Fruit fly (Drosophila melanogaster) whole organism, embryonic: Measurements from ENCODE around the gene CG9626.

Experiments
- B-H1 ChIP-seq: fragments of 200-800 bp; sonication (Bioruptor generic); IDR thresholded peaks from 3 replicates; pipeline ENCODE4 v1.3.6; 2022; ENCODE audit warnings: missing biosample characterization, missing genetic modification characterization
- CG10274 ChIP-seq: fragments of 200-800 bp; sonication (Bioruptor generic); optimal IDR thresholded peaks from 3 replicates; lab custom pipeline; 2017; ENCODE audit warnings: missing biosample characterization, mild to moderate bottlenecking, missing genetic modification characterization
- CG10654 ChIP-seq: fragments of 200-800 bp; sonication (Bioruptor generic); optimal IDR thresholded peaks from 2 replicates; lab custom pipeline; 2016; ENCODE audit warnings: missing biosample characterization, missing genetic modification characterization
- CG13296 ChIP-seq: fragments of 200-800 bp; sonication (Bioruptor generic); optimal IDR thresholded peaks from 3 replicates; lab custom pipeline; 2018; ENCODE audit warnings: missing biosample characterization, mild to moderate bottlenecking, missing genetic modification characterization
- CG15269 ChIP-seq: fragments of 200-800 bp; sonication (Bioruptor generic); optimal IDR thresholded peaks from 2 replicates; lab custom pipeline; 2018; ENCODE audit warnings: missing biosample characterization, mild to moderate bottlenecking, missing genetic modification characterization, moderate library complexity
- CG17328 ChIP-seq: fragments of 200-800 bp; sonication (Bioruptor generic); IDR thresholded peaks from 2 replicates; pipeline ENCODE4 v1.3.6; 2022; ENCODE audit warnings: missing biosample characterization, missing genetic modification characterization
- CG32532 ChIP-seq: fragments of 200-800 bp; sonication (Bioruptor generic); IDR thresholded peaks from 2 replicates; pipeline ENCODE4 v1.3.6; 2022; ENCODE audit warnings: missing biosample characterization, missing genetic modification characterization
- CG32767 ChIP-seq: fragments of 200-800 bp; sonication (Bioruptor generic); IDR thresholded peaks from 2 replicates; pipeline ENCODE4 v1.3.6; 2022; ENCODE audit warnings: missing biosample characterization, missing genetic modification characterization
- CG3838 ChIP-seq: fragments of 200-800 bp; sonication (Bioruptor generic); optimal IDR thresholded peaks from 3 replicates; lab custom pipeline; 2016; ENCODE audit warnings: missing biosample characterization, missing genetic modification characterization
- CG3847 ChIP-seq: fragments of 200-800 bp; sonication (Bioruptor generic); IDR thresholded peaks from 2 replicates; pipeline ENCODE4 v1.3.6; 2022; ENCODE audit warnings: missing biosample characterization, missing genetic modification characterization
- CG4730 ChIP-seq: fragments of 200-800 bp; sonication (Bioruptor generic); IDR thresholded peaks from 2 replicates; pipeline ENCODE4 v1.3.6; 2022; ENCODE audit warnings: missing biosample characterization, missing genetic modification characterization
- CG7357 ChIP-seq: fragments of 200-800 bp; sonication (Bioruptor generic); IDR thresholded peaks from 3 replicates; pipeline ENCODE4 v1.3.6; 2022; ENCODE audit warnings: missing biosample characterization, missing genetic modification characterization
- CG7372 ChIP-seq: fragments of 200-800 bp; sonication (Bioruptor generic); IDR thresholded peaks from 2 replicates; pipeline ENCODE4 v1.3.6; 2022; ENCODE audit warnings: missing biosample characterization, missing genetic modification characterization
- CG7928 ChIP-seq: fragments of 200-800 bp; sonication (Bioruptor generic); optimal IDR thresholded peaks from 2 replicates; lab custom pipeline; 2017; ENCODE audit warnings: missing biosample characterization, mild to moderate bottlenecking, missing genetic modification characterization
- CG8388 ChIP-seq: fragments of 200-800 bp; sonication (Bioruptor generic); optimal IDR thresholded peaks from 2 replicates; lab custom pipeline; 2019; ENCODE audit warnings: missing biosample characterization, mild to moderate bottlenecking, missing genetic modification characterization, moderate library complexity
- CG9609 ChIP-seq: fragments of 200-800 bp; sonication (Bioruptor generic); optimal IDR thresholded peaks from 3 replicates; lab custom pipeline; 2016; ENCODE audit warnings: missing biosample characterization, missing genetic modification characterization
- CkIIα-i1 ChIP-seq: fragments of 200-800 bp; sonication (Bioruptor generic); IDR thresholded peaks from 2 replicates; pipeline ENCODE4 v1.3.6; 2022; ENCODE audit warnings: missing biosample characterization, missing genetic modification characterization
- Dfd ChIP-seq, 2 experiments: fragments of >200 bp; optimal IDR thresholded peaks; 2 replicates each; lab custom pipeline; 2017; ENCODE audit warnings: missing biosample characterization in 2 of 2, missing genetic modification characterization in 2 of 2
- Drgx ChIP-seq: fragments of 200-800 bp; sonication (Bioruptor generic); IDR thresholded peaks from 2 replicates; pipeline ENCODE4 v1.3.6; 2022; ENCODE audit warnings: missing biosample characterization, missing genetic modification characterization
- Gsc ChIP-seq: fragments of 200-800 bp; sonication (Bioruptor generic); IDR thresholded peaks from 2 replicates; pipeline ENCODE4 v1.3.6; 2022; ENCODE audit warnings: missing biosample characterization, missing genetic modification characterization
- H2.0 ChIP-seq: fragments of 200-800 bp; sonication (Bioruptor generic); IDR thresholded peaks from 2 replicates; pipeline ENCODE4 v1.3.6; 2022; ENCODE audit warnings: missing biosample characterization, missing genetic modification characterization
- HLH4C ChIP-seq: fragments of 200-800 bp; sonication (Bioruptor generic); IDR thresholded peaks from 3 replicates; pipeline ENCODE4 v1.3.6; 2022; ENCODE audit warnings: missing biosample characterization, missing genetic modification characterization; ENCODE audit not compliant: partially characterized antibody
- HLH54F ChIP-seq: fragments of 200-800 bp; sonication (Bioruptor generic); optimal IDR thresholded peaks from 3 replicates; lab custom pipeline; 2016; ENCODE audit warnings: missing biosample characterization, missing genetic modification characterization
- Hey ChIP-seq: fragments of 200-800 bp; sonication (Bioruptor generic); optimal IDR thresholded peaks from 3 replicates; lab custom pipeline; 2018; ENCODE audit warnings: missing biosample characterization, mild to moderate bottlenecking, missing genetic modification characterization
- MESR4 ChIP-seq: fragments of 200-800 bp; sonication (Bioruptor generic); optimal IDR thresholded peaks from 2 replicates; lab custom pipeline; 2018; ENCODE audit warnings: missing biosample characterization, mild to moderate bottlenecking, missing genetic modification characterization, moderate library complexity
- Nf-YA ChIP-seq: fragments of 200-800 bp; sonication (Bioruptor generic); IDR thresholded peaks from 2 replicates; pipeline ENCODE4 v1.3.6; 2022; ENCODE audit warnings: missing biosample characterization, missing genetic modification characterization
- Opbp ChIP-seq: fragments of 200-800 bp; sonication (Bioruptor generic); IDR thresholded peaks from 3 replicates; pipeline ENCODE4 v1.3.6; 2022; ENCODE audit warnings: missing biosample characterization, missing genetic modification characterization; ENCODE audit not compliant: partially characterized antibody
- Spps ChIP-seq: fragments of 200-800 bp; sonication (Bioruptor generic); optimal IDR thresholded peaks from 2 replicates; lab custom pipeline; 2018; ENCODE audit warnings: missing biosample characterization, mild to moderate bottlenecking, missing genetic modification characterization
- Trl ChIP-seq, 3 experiments: fragments of >200 bp in 2 of 3; fragments of 200-800 bp in 1 of 3; sonication (Bioruptor generic) in 1 of 3; optimal IDR thresholded peaks; 2 replicates in 1 of 3; 3 replicates in 2 of 3; lab custom pipeline; 2016 to 2017; ENCODE audit warnings: missing biosample characterization in 1 of 3, missing genetic modification characterization in 1 of 3
- Xrp1 ChIP-seq: fragments of 200-800 bp; sonication (Bioruptor generic); IDR thresholded peaks from 2 replicates; pipeline ENCODE4 v1.3.6; 2022; ENCODE audit warnings: missing biosample characterization, missing genetic modification characterization
- YL-1 ChIP-seq: fragments of 200-800 bp; sonication (Bioruptor generic); optimal IDR thresholded peaks from 3 replicates; lab custom pipeline; 2017; ENCODE audit warnings: missing biosample characterization, mild to moderate bottlenecking, missing genetic modification characterization
- ash1 ChIP-seq: fragments of 200-800 bp; sonication (Bioruptor generic); optimal IDR thresholded peaks from 2 replicates; lab custom pipeline; 2018; ENCODE audit warnings: missing biosample characterization, mild to moderate bottlenecking, missing genetic modification characterization
- cad ChIP-seq: fragments of >200 bp; optimal IDR thresholded peaks from 2 replicates; lab custom pipeline; 2017; ENCODE audit warnings: missing biosample characterization, missing genetic modification characterization
- cato ChIP-seq: fragments of 200-800 bp; sonication (Bioruptor generic); optimal IDR thresholded peaks from 2 replicates; lab custom pipeline; 2016; ENCODE audit warnings: missing biosample characterization, missing genetic modification characterization, borderline replicate concordance
- cwo ChIP-seq: fragments of 200-800 bp; sonication (Bioruptor generic); optimal IDR thresholded peaks from 3 replicates; lab custom pipeline; 2017; ENCODE audit warnings: missing biosample characterization, missing genetic modification characterization, mild to moderate bottlenecking, moderate library complexity, missing genetic modification reagents
- da ChIP-seq: fragments of 200-800 bp; sonication (Bioruptor generic); optimal IDR thresholded peaks from 2 replicates; lab custom pipeline; 2016; ENCODE audit warnings: missing biosample characterization, missing genetic modification characterization
- ems ChIP-seq: fragments of 200-800 bp; sonication (Bioruptor generic); optimal IDR thresholded peaks from 3 replicates; lab custom pipeline; 2016; ENCODE audit warnings: missing biosample characterization, missing genetic modification characterization
- esg ChIP-seq: fragments of 200-800 bp; sonication (Bioruptor generic); conservative IDR thresholded peaks from 2 replicates; pipeline ENCODE4 v1.3.6; 2022; ENCODE audit warnings: missing biosample characterization, missing genetic modification characterization
- gce ChIP-seq: fragments of 200-800 bp; sonication (Bioruptor generic); IDR thresholded peaks from 3 replicates; pipeline ENCODE4 v1.3.6; 2022; ENCODE audit warnings: missing biosample characterization, missing genetic modification characterization
- hth ChIP-seq: fragments of >200 bp; optimal IDR thresholded peaks from 2 replicates; lab custom pipeline; 2017; ENCODE audit warnings: inconsistent platforms
- jing ChIP-seq: fragments of 200-800 bp; sonication (Bioruptor generic); optimal IDR thresholded peaks from 2 replicates; lab custom pipeline; 2018; ENCODE audit warnings: missing biosample characterization, mild to moderate bottlenecking, missing genetic modification characterization
- luna ChIP-seq: fragments of 200-800 bp; sonication (Bioruptor generic); optimal IDR thresholded peaks from 2 replicates; lab custom pipeline; 2016; ENCODE audit warnings: missing biosample characterization, missing genetic modification characterization
- maf-S ChIP-seq: fragments of 200-800 bp; sonication (Bioruptor generic); optimal IDR thresholded peaks from 2 replicates; lab custom pipeline; 2016; ENCODE audit warnings: missing biosample characterization, missing genetic modification characterization
- odd ChIP-seq: fragments of 200-800 bp; sonication (Bioruptor generic); optimal IDR thresholded peaks from 2 replicates; lab custom pipeline; 2017; ENCODE audit warnings: missing biosample characterization, mild to moderate bottlenecking, missing genetic modification characterization
- pan ChIP-seq, 4 experiments: fragments of >200 bp in 3 of 4; fragments of 200-800 bp in 1 of 4; sonication (Bioruptor generic) in 1 of 4; optimal IDR thresholded peaks in 3 of 4; IDR thresholded peaks in 1 of 4; 2 replicates each; pipeline versions ENCODE4 v1.3.6 to Lab custom; 2017 to 2022; ENCODE audit warnings: missing biosample characterization in 2 of 4, missing genetic modification characterization in 2 of 4, mixed read lengths in 1 of 4
- row ChIP-seq: fragments of 200-800 bp; sonication (Bioruptor generic); IDR thresholded peaks from 3 replicates; pipeline ENCODE4 v1.3.6; 2022; ENCODE audit warnings: missing biosample characterization, missing genetic modification characterization
- sisA ChIP-seq: fragments of 200-800 bp; sonication (Bioruptor generic); IDR thresholded peaks from 2 replicates; pipeline ENCODE4 v1.3.6; 2022; ENCODE audit warnings: missing biosample characterization, missing genetic modification characterization
- slp2 ChIP-seq: fragments of 200-800 bp; sonication (Bioruptor generic); optimal IDR thresholded peaks from 2 replicates; lab custom pipeline; 2016; ENCODE audit warnings: missing biosample characterization, missing genetic modification characterization
- stwl ChIP-seq: fragments of 200-800 bp; sonication (Bioruptor generic); optimal IDR thresholded peaks from 3 replicates; lab custom pipeline; 2018; ENCODE audit warnings: missing biosample characterization, mild to moderate bottlenecking, missing genetic modification characterization, moderate library complexity
- sug ChIP-seq: fragments of 200-800 bp; optimal IDR thresholded peaks from 2 replicates; lab custom pipeline; 2019; ENCODE audit warnings: missing biosample characterization, mild to moderate bottlenecking, missing genetic modification characterization, moderate library complexity
- wdn ChIP-seq: fragments of 200-800 bp; sonication (Bioruptor generic); IDR thresholded peaks from 2 replicates; pipeline ENCODE4 v1.3.6; 2022; ENCODE audit warnings: missing biosample characterization, missing genetic modification characterization

Gene CG9626

DNA sequence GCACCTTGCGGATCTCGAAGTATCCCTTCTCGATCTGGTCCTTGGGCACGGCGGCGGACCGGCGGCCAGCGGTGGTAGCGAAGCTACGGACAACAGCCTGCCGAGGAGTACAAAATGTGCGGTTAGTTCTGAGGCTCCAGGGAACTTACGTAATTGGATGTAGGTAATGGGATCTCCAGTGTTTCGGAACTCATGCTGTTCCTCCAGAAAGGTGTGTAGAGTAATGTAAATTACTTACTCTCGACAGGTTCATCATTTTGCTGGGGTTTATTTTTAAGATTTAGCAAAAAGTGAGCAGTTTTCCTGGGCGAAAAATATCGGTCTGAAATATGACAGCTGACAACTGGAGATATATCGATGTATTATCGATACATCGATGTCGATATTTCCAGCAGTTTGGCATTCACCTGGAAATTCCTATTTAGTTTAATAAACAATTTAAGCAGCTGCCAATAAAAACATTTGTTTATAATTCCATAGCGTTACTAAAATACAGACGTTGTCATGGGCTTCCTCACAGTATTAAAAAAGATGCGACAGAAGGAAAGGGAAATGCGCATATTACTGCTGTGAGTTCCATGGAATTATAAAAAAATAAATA lies 40.0 kb upstream of the CG9626 start, which contains the start of the genes COX7A and Arl2 (continued):
- TF ChIP-seq stwl = peak; percentile 61
- no peak for TF ChIP-seq slp2 (GFP tag; lab: Kevin White, UChicago)
- TF ChIP-seq CG17328 (GFP tag; lab: Robert Waterston, UW) = no peak
- TF ChIP-seq CG32532 (GFP tag; lab: Robert Waterston, UW) = peak; percentile 47; the same call in 1 of the 2 replicates
- TF ChIP-seq Nf-YA (GFP tag; lab: Robert Waterston, UW) = no peak
- TF ChIP-seq CkIIα-i1 (GFP tag; lab: Robert Waterston, UW) = no peak
- no peak for TF ChIP-seq CG3847 (GFP tag; lab: Robert Waterston, UW)
- TF ChIP-seq H2.0 (GFP tag; lab: Robert Waterston, UW) = no peak
- TF ChIP-seq cato = no peak
- TF ChIP-seq Spps = no peak
- TF ChIP-seq sug (tag; lab: Kevin White, UChicago) = peak; percentile 24
- no peak for TF ChIP-seq CG10274
- TF ChIP-seq gce (GFP tag; lab: Robert Waterston, UW) = no peak
- TF ChIP-seq wdn = no peak
- TF ChIP-seq HLH54F (GFP tag; lab: Kevin White, UChicago) = no peak
- TF ChIP-seq pan (optimal IDR thresholded peaks at IDR 0.05; lab: Kevin White, UChicago) = no peak
- no peak for TF ChIP-seq pan (GFP tag; optimal IDR thresholded peaks at IDR 0.05 in 1 of 2, IDR thresholded peaks at IDR 0.05 in 1 of 2)
- TF ChIP-seq CG4730 (GFP tag; lab: Robert Waterston, UW) = no peak
- no peak for TF ChIP-seq CG10654 (GFP tag; lab: Kevin White, UChicago)
- TF ChIP-seq CG32767 (GFP tag; lab: Robert Waterston, UW) = no peak
- TF ChIP-seq CG3838 (GFP tag; lab: Kevin White, UChicago) = no peak
- TF ChIP-seq da (GFP tag; lab: Kevin White, UChicago) = no peak
- TF ChIP-seq Hey (tag; lab: Kevin White, UChicago) = no peak
- no peak for TF ChIP-seq maf-S (GFP tag; lab: Kevin White, UChicago)
- no peak for TF ChIP-seq CG13296 (GFP tag; lab: Kevin White, UChicago)
- no peak for TF ChIP-seq CG7928 (GFP tag; lab: Kevin White, UChicago)
- no peak for TF ChIP-seq esg (GFP tag; lab: Robert Waterston, UW)
- no peak for TF ChIP-seq CG8388 (GFP tag; lab: Kevin White, UChicago)
- no peak for TF ChIP-seq CG7357 (GFP tag; lab: Robert Waterston, UW)
- TF ChIP-seq Opbp = peak; percentile 98
- no peak for TF ChIP-seq hth (lab: Kevin White, UChicago)
- peak; percentile 98 for TF ChIP-seq MESR4
- no peak for TF ChIP-seq ash1 (GFP tag; lab: Kevin White, UChicago)
- TF ChIP-seq cad = no peak
- TF ChIP-seq YL-1 (GFP tag; lab: Kevin White, UChicago) = peak; percentile 96
- TF ChIP-seq HLH4C (GFP tag; lab: Robert Waterston, UW) = peak; percentile 90
- TF ChIP-seq CG7372 = no peak
- TF ChIP-seq sisA (GFP tag; lab: Robert Waterston, UW) = no peak
- no peak for TF ChIP-seq Gsc (GFP tag; lab: Robert Waterston, UW)
- no peak for TF ChIP-seq cwo (GFP tag; lab: Kevin White, UChicago)
- TF ChIP-seq Drgx (GFP tag; lab: Robert Waterston, UW) = no peak
- TF ChIP-seq Dfd (GFP tag; optimal IDR thresholded peaks at IDR 0.05; lab: Kevin White, UChicago) = no peak
- no peak for TF ChIP-seq CG15269
- TF ChIP-seq luna = no peak
- no peak for TF ChIP-seq jing (GFP tag; lab: Kevin White, UChicago)
- no peak for TF ChIP-seq CG9609 (GFP tag; lab: Kevin White, UChicago)
- peak; percentile 43; the same call in 2 of the 3 replicates for TF ChIP-seq row
- TF ChIP-seq odd (GFP tag; lab: Kevin White, UChicago) = no peak
- no peak for TF ChIP-seq B-H1 (GFP tag; lab: Robert Waterston, UW)
- TF ChIP-seq Trl (optimal IDR thresholded peaks at IDR 0.05; lab: Kevin White, UChicago) = no peak
- TF ChIP-seq Trl (GFP tag; optimal IDR thresholded peaks at IDR 0.05; lab: Kevin White, UChicago) = no peak
- no peak for TF ChIP-seq ems
- TF ChIP-seq Xrp1 (GFP tag; lab: Robert Waterston, UW) = no peak
